Fruit fly (Drosophila melanogaster) whole organism, adult: ENCODE measurements around the gene Zip71B.

Experiments
- CG11617 ChIP-seq: fragments of 200-800 bp; sonication (Bioruptor generic); optimal IDR thresholded peaks from 2 replicates; lab custom pipeline; 2017; ENCODE audit warnings: mild to moderate bottlenecking, missing biosample characterization, missing genetic modification reagents, missing genetic modification characterization
- CG14711 ChIP-seq: fragments of 200-800 bp; sonication (Bioruptor generic); optimal IDR thresholded peaks from 2 replicates; lab custom pipeline; 2018; ENCODE audit warnings: missing biosample characterization, mild to moderate bottlenecking, missing genetic modification characterization, moderate library complexity
- CG1620 ChIP-seq: fragments of 200-800 bp; sonication (Bioruptor generic); optimal IDR thresholded peaks from 2 replicates; lab custom pipeline; 2016; ENCODE audit warnings: missing biosample characterization, missing genetic modification characterization
- CG5204 ChIP-seq: fragments of 200-800 bp; sonication (Bioruptor generic); optimal IDR thresholded peaks from 2 replicates; lab custom pipeline; 2016; ENCODE audit warnings: missing biosample characterization, missing genetic modification characterization
- CG7045 ChIP-seq: fragments of 200-800 bp; sonication (Bioruptor generic); optimal IDR thresholded peaks from 2 replicates; lab custom pipeline; 2017; ENCODE audit warnings: missing biosample characterization, mild to moderate bottlenecking, missing genetic modification characterization
- CG7101 ChIP-seq: fragments of 200-800 bp; sonication (Bioruptor generic); optimal IDR thresholded peaks from 2 replicates; lab custom pipeline; 2018; ENCODE audit warnings: missing biosample characterization, mild to moderate bottlenecking, missing genetic modification characterization, moderate library complexity
- Clk ChIP-seq: fragments of 200-800 bp; sonication (Bioruptor generic); optimal IDR thresholded peaks from 2 replicates; lab custom pipeline; 2017; ENCODE audit warnings: missing biosample characterization, missing genetic modification characterization
- kay ChIP-seq: fragments of 200-800 bp; sonication (Bioruptor generic); peaks from one replicate; lab custom pipeline; 2016; ENCODE audit warnings: missing biosample characterization, missing genetic modification characterization, borderline replicate concordance

DNA sequence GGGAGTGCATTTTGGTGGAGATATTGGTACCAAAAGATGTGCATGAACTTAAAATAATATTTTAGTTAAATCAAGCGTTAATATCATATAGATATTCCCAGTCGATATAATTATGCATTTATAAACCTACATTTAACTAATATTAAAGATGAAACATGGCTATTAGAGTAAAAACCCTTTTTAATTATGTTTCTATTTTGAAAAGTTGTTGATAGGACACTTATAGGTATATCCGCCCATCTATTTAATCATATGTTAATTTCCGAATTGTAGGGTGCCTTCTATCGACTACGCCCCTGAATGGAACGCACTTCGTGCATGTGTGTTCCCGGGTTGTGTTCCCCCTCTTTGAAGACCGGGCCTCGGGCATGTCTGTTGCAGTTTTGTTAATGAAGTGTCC is 13.7 kb downstream of the Zip71B start:
- TF ChIP-seq kay: no peak
- no peak for TF ChIP-seq CG5204 (GFP tag; lab: Kevin White, UChicago)
- TF ChIP-seq CG14711 (tag; lab: Kevin White, UChicago): no peak
- TF ChIP-seq CG11617 (GFP tag; lab: Kevin White, UChicago): no peak
- TF ChIP-seq CG7045 (GFP tag; lab: Kevin White, UChicago): no peak
- no peak for TF ChIP-seq CG7101
- TF ChIP-seq Clk (GFP tag; lab: Kevin White, UChicago): no peak
- no peak for TF ChIP-seq CG1620 (GFP tag; lab: Kevin White, UChicago)
